Worm (Caenorhabditis elegans) whole organism, late embryonic: Measurements from ENCODE around the gene C30F2.5.
A peak's percentile ranks its signal among the peaks of the same experiment; 100 is the strongest.

Source experiments
- C08G9.2 ChIP-seq: sonication (generic microtip); optimal IDR thresholded peaks from 2 replicates; lab custom pipeline; 2016; ENCODE audit warnings: mild to moderate bottlenecking, missing genetic modification characterization, moderate library complexity, missing compliant biosample characterization
- K02D7.2 ChIP-seq: sonication (generic microtip); optimal IDR thresholded peaks from 2 replicates; lab custom pipeline; 2017; ENCODE audit warnings: mild to moderate bottlenecking, missing genetic modification characterization, missing compliant biosample characterization
- T23F11.4 ChIP-seq: fragments of 200-800 bp; sonication (Bioruptor generic); optimal IDR thresholded peaks from 2 replicates; lab custom pipeline; 2018; ENCODE audit warnings: mild to moderate bottlenecking, missing genetic modification characterization, missing compliant biosample characterization
- Y22D7AL.16 ChIP-seq: sonication (generic microtip); optimal IDR thresholded peaks from 2 replicates; lab custom pipeline; 2016; ENCODE audit warnings: missing genetic modification characterization, missing compliant biosample characterization
- ceh-14 ChIP-seq: sonication (generic microtip); optimal IDR thresholded peaks from 2 replicates; lab custom pipeline; 2016; ENCODE audit warnings: missing genotype, missing genetic modification characterization, missing compliant biosample characterization
- ceh-18 ChIP-seq: sonication (generic microtip); optimal IDR thresholded peaks from 2 replicates; lab custom pipeline; 2016; ENCODE audit warnings: missing genetic modification characterization, missing compliant biosample characterization
- ceh-2 ChIP-seq: sonication (generic microtip); optimal IDR thresholded peaks from 2 replicates; lab custom pipeline; 2016; ENCODE audit warnings: missing genotype, missing genetic modification characterization, missing compliant biosample characterization
- ceh-30 ChIP-seq: fragments of 150-350 bp; optimal IDR thresholded peaks from 2 replicates; lab custom pipeline; 2014; ENCODE audit warnings: missing biosample characterization, missing genetic modification characterization
- ceh-31 ChIP-seq: sonication (generic microtip); optimal IDR thresholded peaks from 2 replicates; lab custom pipeline; 2016; ENCODE audit warnings: missing genetic modification characterization, missing compliant biosample characterization
- ceh-34 ChIP-seq: sonication (generic microtip); optimal IDR thresholded peaks from 2 replicates; lab custom pipeline; 2016; ENCODE audit warnings: mild to moderate bottlenecking, missing genetic modification characterization, missing compliant biosample characterization
- ceh-48 ChIP-seq: sonication (generic microtip); optimal IDR thresholded peaks from 2 replicates; lab custom pipeline; 2016; ENCODE audit warnings: missing genetic modification characterization, inconsistent platforms, missing compliant biosample characterization
- ceh-6 ChIP-seq: fragments of 200-800 bp; sonication (Bioruptor generic); optimal IDR thresholded peaks from 2 replicates; lab custom pipeline; 2018; ENCODE audit warnings: mild to moderate bottlenecking, missing genetic modification characterization, missing compliant biosample characterization
- elt-2 ChIP-seq: sonication (generic microtip); optimal IDR thresholded peaks from 2 replicates; lab custom pipeline; 2016; ENCODE audit warnings: missing genetic modification reagents, missing genetic modification characterization, missing compliant biosample characterization
- ets-4 ChIP-seq: sonication (generic microtip); optimal IDR thresholded peaks from 2 replicates; lab custom pipeline; 2016; ENCODE audit warnings: missing genetic modification characterization, missing compliant biosample characterization
- eyg-1 ChIP-seq: sonication (generic microtip); optimal IDR thresholded peaks from 2 replicates; lab custom pipeline; 2016; ENCODE audit warnings: missing genotype, missing genetic modification characterization, missing compliant biosample characterization
- fkh-10 ChIP-seq: fragments of 150-350 bp; optimal IDR thresholded peaks from 2 replicates; lab custom pipeline; 2014; ENCODE audit warnings: missing biosample characterization, missing genetic modification reagents, missing genetic modification characterization
- fkh-6 ChIP-seq: sonication (generic microtip); optimal IDR thresholded peaks from 2 replicates; lab custom pipeline; 2016; ENCODE audit warnings: missing genetic modification characterization, missing compliant biosample characterization
- gmeb-2 ChIP-seq: sonication (generic microtip); optimal IDR thresholded peaks from 2 replicates; lab custom pipeline; 2016; ENCODE audit warnings: missing genetic modification characterization, inconsistent platforms, missing compliant biosample characterization
- hlh-30 ChIP-seq: sonication (generic microtip); optimal IDR thresholded peaks from 2 replicates; lab custom pipeline; 2017; ENCODE audit warnings: antibody characterized with exemption, missing genetic modification characterization, missing compliant biosample characterization; ENCODE audit not compliant: insufficient read depth
- hlh-8 ChIP-seq: sonication (generic microtip); optimal IDR thresholded peaks from 2 replicates; lab custom pipeline; 2016; ENCODE audit warnings: missing genotype, missing genetic modification characterization, missing compliant biosample characterization
- madf-2 ChIP-seq: sonication (generic microtip); optimal IDR thresholded peaks from 2 replicates; lab custom pipeline; 2017; ENCODE audit warnings: missing genetic modification characterization, missing compliant biosample characterization
- mec-3 ChIP-seq: sonication (generic microtip); optimal IDR thresholded peaks from 2 replicates; lab custom pipeline; 2016; ENCODE audit warnings: borderline replicate concordance, missing genetic modification characterization, missing compliant biosample characterization
- nfya-1 ChIP-seq: sonication (generic microtip); optimal IDR thresholded peaks from 2 replicates; lab custom pipeline; 2017; ENCODE audit warnings: missing genetic modification characterization, mild to moderate bottlenecking, missing compliant biosample characterization, antibody characterized with exemption, moderate library complexity
- nhr-11 ChIP-seq: fragments of 150-350 bp; optimal IDR thresholded peaks from 2 replicates; lab custom pipeline; 2014; ENCODE audit warnings: missing biosample characterization, missing genetic modification characterization
- npax-4 ChIP-seq: sonication (generic microtip); optimal IDR thresholded peaks from 2 replicates; lab custom pipeline; 2016; ENCODE audit warnings: missing genetic modification characterization, missing compliant biosample characterization
- odd-2 ChIP-seq: sonication (generic microtip); optimal IDR thresholded peaks from 2 replicates; lab custom pipeline; 2017; ENCODE audit warnings: antibody characterized with exemption, mild to moderate bottlenecking, missing genetic modification characterization, missing compliant biosample characterization
- pag-3 ChIP-seq: sonication (generic microtip); optimal IDR thresholded peaks from 2 replicates; lab custom pipeline; 2016; ENCODE audit warnings: missing compliant biosample characterization, missing genetic modification characterization, borderline replicate concordance
- pax-1 ChIP-seq: fragments of 150-350 bp; optimal IDR thresholded peaks from 2 replicates; lab custom pipeline; 2014; ENCODE audit warnings: missing biosample characterization, missing genetic modification characterization
- pha-4 ChIP-seq: fragments of 150-350 bp; optimal IDR thresholded peaks from 2 replicates; lab custom pipeline; 2018; ENCODE audit warnings: missing biosample characterization, missing genetic modification reagents, missing genetic modification characterization
- pqm-1 ChIP-seq: sonication (generic microtip); optimal IDR thresholded peaks from 2 replicates; lab custom pipeline; 2016; ENCODE audit warnings: missing genetic modification characterization, missing compliant biosample characterization
- ref-2 ChIP-seq: sonication (generic microtip); optimal IDR thresholded peaks from 2 replicates; lab custom pipeline; 2016; ENCODE audit warnings: missing genetic modification characterization, missing compliant biosample characterization
- rnt-1 ChIP-seq: sonication (generic microtip); optimal IDR thresholded peaks from 2 replicates; lab custom pipeline; 2016; ENCODE audit warnings: missing genetic modification characterization, missing compliant biosample characterization
- sdc-2 ChIP-seq: sonication (generic microtip); optimal IDR thresholded peaks from 2 replicates; lab custom pipeline; 2016; ENCODE audit warnings: missing genotype, missing genetic modification characterization, missing compliant biosample characterization
- sox-2 ChIP-seq: fragments of 200-800 bp; sonication (Bioruptor generic); IDR thresholded peaks from 2 replicates; pipeline ENCODE4 v1.3.6; 2022; ENCODE audit warnings: missing genetic modification reagents, missing genetic modification characterization, missing compliant biosample characterization
- sox-4 ChIP-seq: sonication (generic microtip); optimal IDR thresholded peaks from 2 replicates; lab custom pipeline; 2017; ENCODE audit warnings: mild to moderate bottlenecking, missing genetic modification characterization, inconsistent platforms, missing compliant biosample characterization
- syd-9 ChIP-seq: sonication (generic microtip); optimal IDR thresholded peaks from 2 replicates; lab custom pipeline; 2016; ENCODE audit warnings: mild to moderate bottlenecking, missing genetic modification characterization, moderate library complexity, missing compliant biosample characterization
- tbx-2 ChIP-seq: sonication (generic microtip); optimal IDR thresholded peaks from 2 replicates; lab custom pipeline; 2016; ENCODE audit warnings: missing genetic modification characterization, missing compliant biosample characterization
- tbx-7 ChIP-seq: sonication (generic microtip); optimal IDR thresholded peaks from 2 replicates; lab custom pipeline; 2016; ENCODE audit warnings: missing genotype, missing genetic modification characterization, missing compliant biosample characterization
- unc-42 ChIP-seq: sonication (generic microtip); optimal IDR thresholded peaks from 2 replicates; lab custom pipeline; 2016; ENCODE audit warnings: missing genotype, missing genetic modification characterization, missing compliant biosample characterization
- zip-5 ChIP-seq: sonication (generic microtip); optimal IDR thresholded peaks from 2 replicates; lab custom pipeline; 2016; ENCODE audit warnings: missing genetic modification characterization, missing compliant biosample characterization

C30F2.5 gene

DNA sequence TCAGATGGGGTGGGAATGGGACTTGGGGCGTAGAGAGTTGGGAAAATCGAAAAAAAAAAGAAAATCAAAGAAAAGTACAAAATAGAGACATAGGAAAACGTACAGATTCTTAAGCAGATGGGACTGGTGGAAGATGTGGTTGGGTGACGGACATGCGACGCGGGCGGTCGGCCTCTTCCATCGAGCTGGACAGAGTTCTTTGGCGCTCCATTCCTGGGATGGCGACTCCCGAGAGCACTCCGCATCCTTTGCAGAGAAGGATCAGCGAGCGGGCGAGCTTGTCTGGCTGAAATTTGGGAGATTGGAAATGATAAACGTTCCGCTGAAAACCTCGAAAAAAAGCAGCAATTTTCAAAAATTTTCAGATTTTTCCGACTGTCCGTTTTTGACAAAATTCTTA, 29.8 kb downstream of the C30F2.5 start:
- TF ChIP-seq ceh-6 (GFP tag; lab: Kevin White, UChicago) (no peak), nhr-11 (no peak), rnt-1 (tag; lab: Kevin White, UChicago) (no peak), ceh-48 (tag; lab: Kevin White, UChicago) (no peak)

ce11 chrX:16124794-16125193, 30.3 kb downstream of the C30F2.5 start:
- TF ChIP-seq ets-4 (tag; lab: Kevin White, UChicago) = no peak
- TF ChIP-seq ceh-6 (GFP tag; lab: Kevin White, UChicago) = no peak
- TF ChIP-seq elt-2 (tag; lab: Kevin White, UChicago) = no peak
- no peak for TF ChIP-seq pax-1
- TF ChIP-seq gmeb-2 (tag; lab: Kevin White, UChicago) = no peak
- TF ChIP-seq pha-4 (tag; lab: Kevin White, UChicago) = no peak
- no peak for TF ChIP-seq fkh-10 (GFP tag; lab: Kevin White, UChicago)
- no peak for TF ChIP-seq Y22D7AL.16 (tag; lab: Kevin White, UChicago)
- TF ChIP-seq ceh-2 (tag; lab: Kevin White, UChicago) = no peak
- TF ChIP-seq sox-4 = no peak
- TF ChIP-seq hlh-30 (tag; lab: Kevin White, UChicago) = no peak
- no peak for TF ChIP-seq odd-2 (tag; lab: Kevin White, UChicago)
- TF ChIP-seq sox-2 (GFP tag; lab: Robert Waterston, UW) = no peak
- no peak for TF ChIP-seq fkh-6
- no peak for TF ChIP-seq hlh-8 (tag; lab: Kevin White, UChicago)
- TF ChIP-seq mec-3 = no peak

DNA sequence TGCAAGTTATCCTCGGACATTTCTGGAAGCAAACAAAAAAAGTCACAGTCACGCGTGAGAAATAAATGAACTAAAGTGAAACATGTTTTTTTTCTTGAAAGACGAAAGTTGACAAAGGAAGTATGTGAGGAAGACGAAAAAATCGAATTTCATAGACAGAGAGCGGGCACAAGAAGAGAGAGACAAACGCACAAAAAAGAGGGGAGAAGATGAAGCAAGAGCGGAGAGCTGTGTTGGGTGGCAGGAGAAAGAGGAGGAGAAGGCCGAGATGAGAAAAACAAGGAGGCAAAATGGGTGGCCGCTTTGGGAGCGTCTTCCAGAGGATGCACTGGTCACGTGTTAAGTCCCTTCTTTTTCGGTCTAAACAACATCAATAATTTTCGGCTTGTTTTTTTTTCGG, 34.3 kb downstream of the C30F2.5 start, which contains the start of gene ZK1073.1:
ZK1073.1 (minus strand) TSS at position 72 of the 400 bp plus-strand sequence.
- peak; percentile 39 for TF ChIP-seq sdc-2 (tag; lab: Kevin White, UChicago)
- no peak for TF ChIP-seq zip-5 (tag; lab: Kevin White, UChicago)
- peak; percentile 57 for TF ChIP-seq tbx-2 (tag; lab: Kevin White, UChicago)
- TF ChIP-seq hlh-30 (tag; lab: Kevin White, UChicago) = peak; percentile 43
- TF ChIP-seq ceh-18 (tag; lab: Kevin White, UChicago) = peak; percentile 42
- TF ChIP-seq eyg-1 (tag; lab: Kevin White, UChicago) = no peak
- no peak for TF ChIP-seq madf-2 (tag; lab: Kevin White, UChicago)
- peak; percentile 90 for TF ChIP-seq unc-42 (tag; lab: Kevin White, UChicago)
- TF ChIP-seq ceh-31 (tag; lab: Kevin White, UChicago) = peak; percentile 59

- TF ChIP-seq T23F11.4 (no peak), pag-3 (tag; lab: Kevin White, UChicago) (no peak), nfya-1 (no peak), pqm-1 (tag; lab: Kevin White, UChicago) (no peak), gmeb-2 (tag; lab: Kevin White, UChicago) (no peak), npax-4 (tag; lab: Kevin White, UChicago) (no peak), sox-2 (GFP tag; lab: Robert Waterston, UW) (no peak), ref-2 (tag; lab: Kevin White, UChicago) (no peak), ceh-14 (tag; lab: Kevin White, UChicago) (no peak), ceh-30 (tag; lab: Kevin White, UChicago) (no peak), syd-9 (tag; lab: Kevin White, UChicago) (no peak), tbx-7 (tag; lab: Kevin White, UChicago) (no peak), K02D7.2 (tag; lab: Kevin White, UChicago) (no peak), tbx-2 (tag; lab: Kevin White, UChicago) (no peak), ceh-34 (no peak), C08G9.2 (tag; lab: Kevin White, UChicago) (no peak)
Measured at ce11 chrX:16130213-16130612, 35.7 kb downstream of the C30F2.5 start.
